Fruit fly (Drosophila melanogaster): ENCODE results near the gene CG17493.

CG17493 gene

dm6 chr2L:22569530-22569929 is 19.7 kb downstream of the CG17493 start (continued):
- TF ChIP-seq Vsx1 (GFP tag; optimal IDR thresholded peaks at IDR 0.05) (no peak), Dref (GFP tag; IDR thresholded peaks at IDR 0.05) (peak; percentile 58), CG4404 (GFP tag; IDR thresholded peaks at IDR 0.05) (no peak), mld (GFP tag; IDR thresholded peaks at IDR 0.05; ENCODE audit: partially characterized antibody) (no peak), crp (GFP tag; optimal IDR thresholded peaks at IDR 0.05) (no peak), CG16813 (GFP tag; IDR thresholded peaks at IDR 0.05; ENCODE audit: partially characterized antibody) (peak; percentile 70), CG32532 (GFP tag; IDR thresholded peaks at IDR 0.05) (no peak), fd3F (GFP tag; optimal IDR thresholded peaks at IDR 0.05) (no peak), CG12744 (GFP tag; optimal IDR thresholded peaks at IDR 0.05) (no peak), Ravus (GFP tag; IDR thresholded peaks at IDR 0.05) (no peak), ato (GFP tag; IDR thresholded peaks at IDR 0.05; ENCODE audit: partially characterized antibody) (peak; percentile 88), nmo (GFP tag; optimal IDR thresholded peaks at IDR 0.05) (no peak), MESR4 (GFP tag; optimal IDR thresholded peaks at IDR 0.05) (no peak), CG30020 (tag; optimal IDR thresholded peaks at IDR 0.05) (no peak), Awh (GFP tag; IDR thresholded peaks at IDR 0.05) (no peak), CG6813 (GFP tag; optimal IDR thresholded peaks at IDR 0.05) (no peak), CG33213 (GFP tag; optimal IDR thresholded peaks at IDR 0.05) (peak; percentile 28), Scr (GFP tag; IDR thresholded peaks at IDR 0.05; ENCODE audit: partially characterized antibody) (peak; percentile 75), gce (GFP tag; IDR thresholded peaks at IDR 0.05) (no peak), Fer2 (tag; optimal IDR thresholded peaks at IDR 0.05) (no peak), CG6791 (GFP tag; IDR thresholded peaks at IDR 0.05; ENCODE audit: partially characterized antibody) (peak; percentile 66; the same call in 2 of the 3 replicates), CG1603 (tag; optimal IDR thresholded peaks at IDR 0.05) (peak; percentile 44), Nf-YC (tag; optimal IDR thresholded peaks at IDR 0.05) (no peak), ase (GFP tag; IDR thresholded peaks at IDR 0.05) (no peak), CG9932 (GFP tag; IDR thresholded peaks at IDR 0.05) (no peak), CG10543 (GFP tag; optimal IDR thresholded peaks at IDR 0.05) (no peak), CG2678 (tag; optimal IDR thresholded peaks at IDR 0.05) (no peak), CG13296 (GFP tag; optimal IDR thresholded peaks at IDR 0.05) (no peak), CG42726 (GFP tag; IDR thresholded peaks at IDR 0.05; ENCODE audit: partially characterized antibody) (peak; percentile 46; the same call in 1 of the 2 replicates), pzg (GFP tag; optimal IDR thresholded peaks at IDR 0.05) (no peak), cad (GFP tag; optimal IDR thresholded peaks at IDR 0.05) (no peak), prd (optimal IDR thresholded peaks at IDR 0.05) (no peak), prd (GFP tag; IDR thresholded peaks at IDR 0.05) (no peak), Trl (optimal IDR thresholded peaks at IDR 0.05) (no peak), Trl (GFP tag; optimal IDR thresholded peaks at IDR 0.05) (no peak), klu (GFP tag; IDR thresholded peaks at IDR 0.05) (no peak), Neu2 (GFP tag; optimal IDR thresholded peaks at IDR 0.05; ENCODE audit: borderline replicate concordance) (no peak), Atf6 (GFP tag; IDR thresholded peaks at IDR 0.05) (no peak), jigr1 (GFP tag; IDR thresholded peaks at IDR 0.05) (no peak), CG11504 (tag; optimal IDR thresholded peaks at IDR 0.05) (no peak), CG14860 (GFP tag; IDR thresholded peaks at IDR 0.05; ENCODE audit: partially characterized antibody) (0 out of 3 replicates have a peak, but pooled peaks have one; percentile 40), C15 (GFP tag; IDR thresholded peaks at IDR 0.05) (no peak), CG10267 (tag; optimal IDR thresholded peaks at IDR 0.05) (no peak), psq (GFP tag; optimal IDR thresholded peaks at IDR 0.05) (no peak), kni (GFP tag; optimal IDR thresholded peaks at IDR 0.05) (no peak), Lhr (GFP tag; optimal IDR thresholded peaks at IDR 0.05) (no peak), Rfx (GFP tag; IDR thresholded peaks at IDR 0.05) (no peak), CG3726 (GFP tag; IDR thresholded peaks at IDR 0.05) (no peak), Max (GFP tag; optimal IDR thresholded peaks at IDR 0.05) (no peak), bigmax (GFP tag; optimal IDR thresholded peaks at IDR 0.05) (no peak), CG7963 (GFP tag; IDR thresholded peaks at IDR 0.05; ENCODE audit: partially characterized antibody) (peak; percentile 94)
